Worm (Caenorhabditis elegans) whole organism, L4/young adult: Measurements from ENCODE around the gene T02G5.14.
A peak's percentile ranks its signal among the peaks of the same experiment; 100 is the strongest.

Source experiments
- W03F9.2 ChIP-seq: fragments of 150-350 bp; optimal IDR thresholded peaks from 2 replicates; lab custom pipeline; 2014; ENCODE audit warnings: missing biosample characterization, missing genetic modification characterization
- dao-5 ChIP-seq: sonication (generic microtip); optimal IDR thresholded peaks from 2 replicates; lab custom pipeline; 2016; ENCODE audit warnings: missing genotype, missing genetic modification characterization, moderate library complexity, missing compliant biosample characterization
- him-1 ChIP-seq: sonication (generic microtip); optimal IDR thresholded peaks from 2 replicates; lab custom pipeline; 2016; ENCODE audit warnings: missing genotype, missing genetic modification reagents, missing genetic modification characterization, missing compliant biosample characterization

Gene T02G5.14

ce11 chrII:7069866-7070265 lies 14.3 kb upstream of the T02G5.14 start, which contains the start of gene him-14:
TSS of gene him-14 (minus strand) at chrII:7069966.
- TF ChIP-seq W03F9.2 (tag; lab: Kevin White, UChicago) (no peak), dao-5 (tag; lab: Kevin White, UChicago) (no peak), him-1 (tag; lab: Kevin White, UChicago) (no peak)

- no peak for TF ChIP-seq him-1 (tag; lab: Kevin White, UChicago)
- TF ChIP-seq dao-5 (tag; lab: Kevin White, UChicago), result no peak
- no peak for TF ChIP-seq W03F9.2 (tag; lab: Kevin White, UChicago)
Observed at ce11 chrII:7070434-7070833, 13.7 kb upstream of the T02G5.14 start.

ce11 chrII:7072315-7072589 lies 11.9 kb upstream of the T02G5.14 start, which contains the start of gene kars-1:
TSS of gene kars-1 (minus strand) at chrII:7072415.
- TF ChIP-seq him-1 (tag; lab: Kevin White, UChicago), result no peak
- TF ChIP-seq dao-5 (tag; lab: Kevin White, UChicago), result no peak
- TF ChIP-seq W03F9.2 (tag; lab: Kevin White, UChicago), result no peak

ce11 chrII:7072590-7073536 lies 11.3 kb upstream of the T02G5.14 start:
- TF ChIP-seq W03F9.2 (tag; lab: Kevin White, UChicago), result peak; percentile 58
- peak; percentile 11 for TF ChIP-seq him-1 (tag; lab: Kevin White, UChicago)
- TF ChIP-seq dao-5 (tag; lab: Kevin White, UChicago), result no peak

- TF ChIP-seq W03F9.2 (tag; lab: Kevin White, UChicago) (no peak), dao-5 (tag; lab: Kevin White, UChicago) (no peak), him-1 (tag; lab: Kevin White, UChicago) (no peak)
Observed at ce11 chrII:7073537-7073913, 10.6 kb upstream of the T02G5.14 start, which contains the start of gene kat-1. TSS of gene kat-1 (plus strand) at chrII:7073814.

- TF ChIP-seq him-1 (tag; lab: Kevin White, UChicago), result no peak
- no peak for TF ChIP-seq dao-5 (tag; lab: Kevin White, UChicago)
- no peak for TF ChIP-seq W03F9.2 (tag; lab: Kevin White, UChicago)
Observed at ce11 chrII:7075564-7076228, 8.4 kb upstream of the T02G5.14 start, which contains the start of gene T02G5.7. TSS of gene T02G5.7 (plus strand) at chrII:7075614.

ce11 chrII:7090085-7090484 lies 6.0 kb downstream of the T02G5.14 start:
- TF ChIP-seq him-1 (tag; lab: Kevin White, UChicago) (no peak), W03F9.2 (tag; lab: Kevin White, UChicago) (no peak), dao-5 (tag; lab: Kevin White, UChicago) (no peak)

ce11 chrII:7090852-7091251 lies 6.7 kb downstream of the T02G5.14 start:
- TF ChIP-seq him-1 (tag; lab: Kevin White, UChicago) (no peak), dao-5 (tag; lab: Kevin White, UChicago) (no peak), W03F9.2 (tag; lab: Kevin White, UChicago) (no peak)

ce11 chrII:7093339-7093821 lies 9.3 kb downstream of the T02G5.14 start, which contains the start of gene T02G5.3:
TSS of gene T02G5.3 (plus strand) at chrII:7093389.
- TF ChIP-seq him-1 (tag; lab: Kevin White, UChicago) (no peak), dao-5 (tag; lab: Kevin White, UChicago) (no peak), W03F9.2 (tag; lab: Kevin White, UChicago) (no peak)

- TF ChIP-seq him-1 (tag; lab: Kevin White, UChicago) (no peak), dao-5 (tag; lab: Kevin White, UChicago) (no peak), W03F9.2 (tag; lab: Kevin White, UChicago) (no peak)
Observed at ce11 chrII:7095970-7096369, 11.8 kb downstream of the T02G5.14 start.

- TF ChIP-seq W03F9.2 (tag; lab: Kevin White, UChicago), result no peak
- TF ChIP-seq him-1 (tag; lab: Kevin White, UChicago), result no peak
Observed at ce11 chrII:7098578-7098977, 14.5 kb downstream of the T02G5.14 start, which contains the start of gene mct-5. TSS of gene mct-5 (minus strand) at chrII:7098593.

ce11 chrII:7099231-7099630 lies 15.1 kb downstream of the T02G5.14 start:
- TF ChIP-seq dao-5 (tag; lab: Kevin White, UChicago) (no peak), W03F9.2 (tag; lab: Kevin White, UChicago) (no peak), him-1 (tag; lab: Kevin White, UChicago) (no peak)

ce11 chrII:7100838-7101237 lies 16.7 kb downstream of the T02G5.14 start, which contains the start of gene mmaa-1:
TSS of gene mmaa-1 (minus strand) at chrII:7101165.
- TF ChIP-seq dao-5 (tag; lab: Kevin White, UChicago) (no peak), W03F9.2 (tag; lab: Kevin White, UChicago) (no peak), him-1 (tag; lab: Kevin White, UChicago) (no peak)
